Worm (Caenorhabditis elegans) whole organism, mixed stage, embryonic: ENCODE data around the gene F22B5.10.

Experiments used
- bed-3 ChIP-seq: fragments of 200-800 bp; sonication (Bioruptor generic); optimal IDR thresholded peaks from 3 replicates; lab custom pipeline; 2018; ENCODE audit warnings: mild to moderate bottlenecking, missing genetic modification characterization, moderate library complexity, missing compliant biosample characterization
- blmp-1 ChIP-seq: fragments of 150-350 bp; optimal IDR thresholded peaks from 2 replicates; lab custom pipeline; 2014; ENCODE audit warnings: missing biosample characterization, missing genetic modification characterization
- ceh-39 ChIP-seq: fragments of 150-350 bp; optimal IDR thresholded peaks from 2 replicates; lab custom pipeline; 2014; ENCODE audit warnings: missing biosample characterization, missing genetic modification characterization
- ces-1 ChIP-seq: fragments of 150-350 bp; optimal IDR thresholded peaks from 2 replicates; lab custom pipeline; 2014; ENCODE audit warnings: missing biosample characterization, missing genetic modification reagents, missing genetic modification characterization
- cnd-1 ChIP-seq: fragments of 200-800 bp; sonication (Bioruptor generic); optimal IDR thresholded peaks from 2 replicates; lab custom pipeline; 2018; ENCODE audit warnings: mild to moderate bottlenecking, missing genetic modification characterization, missing compliant biosample characterization
- elt-1 ChIP-seq: sonication (generic microtip); optimal IDR thresholded peaks from 2 replicates; lab custom pipeline; 2017; ENCODE audit warnings: missing genetic modification characterization, mild to moderate bottlenecking, missing compliant biosample characterization, antibody characterized with exemption, moderate library complexity, borderline replicate concordance; ENCODE audit not compliant: insufficient read depth
- elt-3 ChIP-seq: fragments of 150-350 bp; optimal IDR thresholded peaks from 2 replicates; lab custom pipeline; 2014; ENCODE audit warnings: missing biosample characterization, missing genetic modification characterization
- flh-1 ChIP-seq: fragments of 200-800 bp; sonication (Bioruptor generic); optimal IDR thresholded peaks from 2 replicates; lab custom pipeline; 2018; ENCODE audit warnings: mild to moderate bottlenecking, missing genetic modification characterization, moderate library complexity, missing compliant biosample characterization
- ham-2 ChIP-seq: fragments of 200-800 bp; sonication (Bioruptor generic); optimal IDR thresholded peaks from 2 replicates; lab custom pipeline; 2018; ENCODE audit warnings: mild to moderate bottlenecking, missing genetic modification characterization, missing compliant biosample characterization
- hlh-1 ChIP-seq: fragments of 150-350 bp; optimal IDR thresholded peaks from 2 replicates; lab custom pipeline; 2014; ENCODE audit warnings: missing biosample characterization, missing genetic modification reagents, missing genetic modification characterization
- lin-13 ChIP-seq: fragments of 150-350 bp; optimal IDR thresholded peaks from 2 replicates; lab custom pipeline; 2014; ENCODE audit warnings: missing biosample characterization, missing genetic modification characterization
- lin-32 ChIP-seq: fragments of 200-800 bp; sonication (Bioruptor generic); optimal IDR thresholded peaks from 2 replicates; lab custom pipeline; 2018; ENCODE audit warnings: mild to moderate bottlenecking, missing genetic modification characterization, missing compliant biosample characterization
- lsy-2 ChIP-seq: fragments of 150-350 bp; optimal IDR thresholded peaks from 2 replicates; lab custom pipeline; 2014; ENCODE audit warnings: missing biosample characterization, missing genetic modification characterization
- mab-5 ChIP-seq: fragments of 150-350 bp; optimal IDR thresholded peaks from 2 replicates; lab custom pipeline; 2014; ENCODE audit warnings: missing biosample characterization, missing genetic modification characterization
- mep-1 ChIP-seq: fragments of 150-350 bp; optimal IDR thresholded peaks from 2 replicates; lab custom pipeline; 2017; ENCODE audit warnings: missing biosample characterization, missing genetic modification reagents, missing genetic modification characterization, inconsistent platforms
- mls-2 ChIP-seq: sonication (generic microtip); optimal IDR thresholded peaks from 2 replicates; lab custom pipeline; 2016; ENCODE audit warnings: mild to moderate bottlenecking, missing genetic modification characterization, moderate library complexity, missing compliant biosample characterization
- nhr-12 ChIP-seq: fragments of 150-350 bp; optimal IDR thresholded peaks from 2 replicates; lab custom pipeline; 2014; ENCODE audit warnings: missing biosample characterization, missing genetic modification characterization
- nhr-2 ChIP-seq: fragments of 150-350 bp; optimal IDR thresholded peaks from 2 replicates; lab custom pipeline; 2014; ENCODE audit warnings: missing biosample characterization, missing genetic modification characterization
- nhr-237 ChIP-seq: fragments of 150-350 bp; optimal IDR thresholded peaks from 2 replicates; lab custom pipeline; 2014; ENCODE audit warnings: missing biosample characterization, missing genetic modification characterization
- nhr-28 ChIP-seq: fragments of 150-350 bp; optimal IDR thresholded peaks from 2 replicates; lab custom pipeline; 2014; ENCODE audit warnings: missing biosample characterization, missing genetic modification characterization
- pha-4 ChIP-seq: fragments of 150-350 bp; optimal IDR thresholded peaks from 2 replicates; lab custom pipeline; 2018; ENCODE audit warnings: missing biosample characterization, missing genetic modification reagents, missing genetic modification characterization
- sem-2 ChIP-seq: fragments of 200-800 bp; sonication (Bioruptor generic); optimal IDR thresholded peaks from 2 replicates; lab custom pipeline; 2018; ENCODE audit warnings: mild to moderate bottlenecking, missing genetic modification characterization, missing compliant biosample characterization
- snpc-4 ChIP-seq: fragments of 150-350 bp; optimal IDR thresholded peaks from 2 replicates; lab custom pipeline; 2014; ENCODE audit warnings: missing biosample characterization, missing genetic modification characterization
- sptf-1 ChIP-seq: sonication (generic microtip); optimal IDR thresholded peaks from 2 replicates; lab custom pipeline; 2017; ENCODE audit warnings: mild to moderate bottlenecking, missing genetic modification characterization, moderate library complexity, missing compliant biosample characterization
- tbx-8 ChIP-seq: fragments of 200-800 bp; sonication (Bioruptor generic); optimal IDR thresholded peaks from 2 replicates; lab custom pipeline; 2018; ENCODE audit warnings: mild to moderate bottlenecking, missing genetic modification characterization, moderate library complexity, missing compliant biosample characterization
- unc-120 ChIP-seq: sonication (generic microtip); optimal IDR thresholded peaks from 2 replicates; lab custom pipeline; 2017; ENCODE audit warnings: missing genetic modification characterization, missing compliant biosample characterization; ENCODE audit not compliant: poor library complexity, severe bottlenecking
- unc-62 ChIP-seq: fragments of 150-350 bp; optimal IDR thresholded peaks from 2 replicates; lab custom pipeline; 2014; ENCODE audit warnings: missing biosample characterization, missing genetic modification reagents, missing genetic modification characterization
- zip-8 ChIP-seq: fragments of 150-350 bp; optimal IDR thresholded peaks from 2 replicates; lab custom pipeline; 2014; ENCODE audit warnings: missing biosample characterization, missing genetic modification characterization
- ztf-11 ChIP-seq: fragments of 150-350 bp; optimal IDR thresholded peaks from 2 replicates; lab custom pipeline; 2014; ENCODE audit warnings: missing biosample characterization, missing genetic modification characterization

Gene F22B5.10

ce11 chrII:8437035-8437434, 29.9 kb upstream of the F22B5.10 start, which contains the start of gene acp-3:
TSS of gene acp-3 (minus strand) at chrII:8437135.
- TF ChIP-seq nhr-12 (tag; lab: Kevin White, UChicago) (no peak), ceh-39 (tag; lab: Kevin White, UChicago) (no peak), lsy-2 (no peak), elt-1 (tag; lab: Kevin White, UChicago) (no peak), mab-5 (tag; lab: Kevin White, UChicago) (no peak), nhr-28 (tag; lab: Kevin White, UChicago) (no peak), bed-3 (GFP tag; lab: Kevin White, UChicago) (no peak), snpc-4 (tag; lab: Kevin White, UChicago) (no peak), mls-2 (no peak)

ce11 chrII:8438791-8439287, 28.1 kb upstream of the F22B5.10 start, which contains the start of gene lips-10:
TSS of gene lips-10 (plus strand) at chrII:8439168.
- TF ChIP-seq ham-2 (GFP tag; lab: Kevin White, UChicago) (peak; percentile 36), cnd-1 (no peak)

- TF ChIP-seq unc-120 (tag; lab: Kevin White, UChicago) (no peak), nhr-237 (no peak), zip-8 (peak; percentile 7), mep-1 (tag; lab: Kevin White, UChicago) (no peak)
- TF ChIP-seq, all 35 proteins: peak for 1
Measured at ce11 chrII:8440097-8440496, 26.9 kb upstream of the F22B5.10 start.

ce11 chrII:8440792-8441191, 26.2 kb upstream of the F22B5.10 start:
- TF ChIP-seq nhr-28 (tag; lab: Kevin White, UChicago) (peak; percentile 17), lin-13 (tag; lab: Kevin White, UChicago) (no peak), elt-3 (tag; lab: Kevin White, UChicago) (no peak), tbx-8 (GFP tag; lab: Kevin White, UChicago) (no peak)

ce11 chrII:8441519-8441918, 25.5 kb upstream of the F22B5.10 start:
- no peak for TF ChIP-seq ces-1 (GFP tag; lab: Kevin White, UChicago)
- no peak for TF ChIP-seq blmp-1 (tag; lab: Kevin White, UChicago)
- TF ChIP-seq ztf-11 = no peak

ce11 chrII:8442176-8442575, 24.8 kb upstream of the F22B5.10 start:
- TF ChIP-seq hlh-1 (tag; lab: Kevin White, UChicago) (peak; percentile 3), unc-120 (tag; lab: Kevin White, UChicago) (peak; percentile 78), nhr-237 (peak; percentile 47), mep-1 (tag; lab: Kevin White, UChicago) (peak; percentile 73), snpc-4 (tag; lab: Kevin White, UChicago) (no peak), lsy-2 (peak; percentile 92), ham-2 (GFP tag; lab: Kevin White, UChicago) (peak; percentile 33), lin-13 (tag; lab: Kevin White, UChicago) (peak; percentile 34), flh-1 (no peak), lin-32 (peak; percentile 17), ces-1 (GFP tag; lab: Kevin White, UChicago) (peak; percentile 4), sem-2 (GFP tag; lab: Kevin White, UChicago) (no peak), ztf-11 (no peak), elt-3 (tag; lab: Kevin White, UChicago) (no peak), cnd-1 (no peak)

- TF ChIP-seq mab-5 (tag; lab: Kevin White, UChicago) (no peak), mls-2 (no peak), pha-4 (tag; lab: Kevin White, UChicago) (no peak), nhr-2 (no peak), ham-2 (GFP tag; lab: Kevin White, UChicago) (no peak), ceh-39 (tag; lab: Kevin White, UChicago) (no peak), nhr-12 (tag; lab: Kevin White, UChicago) (no peak), lin-32 (no peak), sptf-1 (tag; lab: Kevin White, UChicago) (no peak), nhr-237 (no peak), unc-62 (no peak)
Measured at ce11 chrII:8442717-8443223, 24.2 kb upstream of the F22B5.10 start, which contains the start of gene eif-3.G. TSS of gene eif-3.G (plus strand) at chrII:8442767.
